Fruit fly (Drosophila melanogaster) whole organism, prepupa: ENCODE results near the gene CG7650.
A peak's percentile ranks its signal among the peaks of the same experiment; 100 is the strongest.

Experiments used
- CG10669 ChIP-seq: fragments of 200-800 bp; sonication (Bioruptor generic); optimal IDR thresholded peaks from 3 replicates; lab custom pipeline; 2018; ENCODE audit warnings: missing biosample characterization, mild to moderate bottlenecking, missing genetic modification characterization, moderate library complexity
- CG11294 ChIP-seq: fragments of 200-800 bp; sonication (Bioruptor generic); IDR thresholded peaks from 2 replicates; pipeline ENCODE4 v1.3.6; 2022; ENCODE audit warnings: missing biosample characterization, missing genetic modification characterization
- CG11762 ChIP-seq: fragments of 200-800 bp; sonication (Bioruptor generic); optimal IDR thresholded peaks from 3 replicates; lab custom pipeline; 2016; ENCODE audit warnings: missing biosample characterization, missing genetic modification characterization; ENCODE audit not compliant: insufficient read depth
- CG11902 ChIP-seq: fragments of 200-800 bp; sonication (Bioruptor generic); optimal IDR thresholded peaks from 3 replicates; lab custom pipeline; 2016; ENCODE audit warnings: missing biosample characterization, missing genetic modification characterization
- CG15336 ChIP-seq: fragments of 200-800 bp; sonication (Bioruptor generic); IDR thresholded peaks from 2 replicates; pipeline ENCODE4 v1.3.6; 2022; ENCODE audit warnings: missing biosample characterization, missing genetic modification characterization
- CG16779 ChIP-seq: fragments of 200-800 bp; sonication (Bioruptor generic); optimal IDR thresholded peaks from 3 replicates; lab custom pipeline; 2017; ENCODE audit warnings: missing biosample characterization, mild to moderate bottlenecking, missing genetic modification characterization
- CG31627 ChIP-seq: fragments of 200-800 bp; sonication (Bioruptor generic); optimal IDR thresholded peaks from 3 replicates; lab custom pipeline; 2016; ENCODE audit warnings: missing biosample characterization, missing genetic modification characterization
- CG32006 ChIP-seq: fragments of 200-800 bp; sonication (Bioruptor generic); optimal IDR thresholded peaks from 3 replicates; lab custom pipeline; 2017; ENCODE audit warnings: missing biosample characterization, mild to moderate bottlenecking, missing genetic modification characterization
- CG34406 ChIP-seq: fragments of 200-800 bp; sonication (Bioruptor generic); optimal IDR thresholded peaks from 3 replicates; lab custom pipeline; 2016; ENCODE audit warnings: missing biosample characterization, missing genetic modification characterization
- CG4318 ChIP-seq: fragments of 200-800 bp; sonication (Bioruptor generic); optimal IDR thresholded peaks from 3 replicates; lab custom pipeline; 2017; ENCODE audit warnings: missing biosample characterization, mild to moderate bottlenecking, missing genetic modification characterization
- CG6276 ChIP-seq: fragments of 200-800 bp; sonication (Bioruptor generic); optimal IDR thresholded peaks from 2 replicates; lab custom pipeline; 2017; ENCODE audit warnings: missing biosample characterization, mild to moderate bottlenecking, missing genetic modification characterization
- CG6792 ChIP-seq: fragments of 200-800 bp; sonication (Bioruptor generic); optimal IDR thresholded peaks from 3 replicates; lab custom pipeline; 2016; ENCODE audit warnings: missing biosample characterization, missing genetic modification characterization
- CG6808 ChIP-seq: fragments of 200-800 bp; sonication (Bioruptor generic); optimal IDR thresholded peaks from 3 replicates; lab custom pipeline; 2017; ENCODE audit warnings: missing biosample characterization, missing genetic modification characterization, mild to moderate bottlenecking, moderate library complexity, missing genetic modification reagents
- CG6854 ChIP-seq: fragments of 200-800 bp; sonication (Bioruptor generic); optimal IDR thresholded peaks from 2 replicates; lab custom pipeline; 2017; ENCODE audit warnings: missing biosample characterization, mild to moderate bottlenecking, missing genetic modification characterization
- CG7368 ChIP-seq: fragments of 200-800 bp; sonication (Bioruptor generic); optimal IDR thresholded peaks from 3 replicates; lab custom pipeline; 2016; ENCODE audit warnings: missing biosample characterization, missing genetic modification characterization
- CG8119 ChIP-seq: fragments of 200-800 bp; sonication (Bioruptor generic); IDR thresholded peaks from 3 replicates; pipeline ENCODE4 v1.3.6; 2022; ENCODE audit warnings: missing biosample characterization, missing genetic modification characterization
- CG8319 ChIP-seq: fragments of 200-800 bp; sonication (Bioruptor generic); optimal IDR thresholded peaks from 3 replicates; lab custom pipeline; 2016; ENCODE audit warnings: missing biosample characterization, missing genetic modification characterization
- CG8632 ChIP-seq: fragments of 200-800 bp; sonication (Bioruptor generic); optimal IDR thresholded peaks from 3 replicates; lab custom pipeline; 2016; ENCODE audit warnings: missing biosample characterization, missing genetic modification characterization
- Eip75B ChIP-seq: fragments of 200-800 bp; sonication (Bioruptor generic); optimal IDR thresholded peaks from 3 replicates; lab custom pipeline; 2016; ENCODE audit warnings: missing biosample characterization, missing genetic modification characterization
- Eip78C ChIP-seq: fragments of 200-800 bp; sonication (Bioruptor generic); peaks from one replicate; lab custom pipeline; 2016; ENCODE audit warnings: missing biosample characterization, missing genetic modification characterization
- Eip93F ChIP-seq: fragments of 200-800 bp; sonication (Bioruptor generic); optimal IDR thresholded peaks from 2 replicates; lab custom pipeline; 2016; ENCODE audit warnings: missing biosample characterization, mild to moderate bottlenecking, missing genetic modification characterization
- Ets21C ChIP-seq: fragments of 200-800 bp; sonication (Bioruptor generic); optimal IDR thresholded peaks from 3 replicates; lab custom pipeline; 2016; ENCODE audit warnings: missing biosample characterization, missing genetic modification characterization
- Gug ChIP-seq: fragments of 200-800 bp; sonication (Bioruptor generic); IDR thresholded peaks from 2 replicates; pipeline ENCODE4 v1.3.6; 2022; ENCODE audit warnings: missing biosample characterization, missing genetic modification characterization
- Hr38 ChIP-seq: sonication (Bioruptor generic); optimal IDR thresholded peaks from 2 replicates; lab custom pipeline; 2016; ENCODE audit warnings: missing biosample characterization, missing genetic modification characterization
- Hr39 ChIP-seq: fragments of 200-800 bp; sonication (Bioruptor generic); optimal IDR thresholded peaks from 2 replicates; lab custom pipeline; 2016; ENCODE audit warnings: missing biosample characterization, missing genetic modification characterization
- Hr4 ChIP-seq: fragments of 200-800 bp; sonication (Bioruptor generic); optimal IDR thresholded peaks from 3 replicates; lab custom pipeline; 2016; ENCODE audit warnings: missing biosample characterization, missing genetic modification characterization
- Met ChIP-seq: fragments of 200-800 bp; sonication (Bioruptor generic); optimal IDR thresholded peaks from 3 replicates; lab custom pipeline; 2016; ENCODE audit warnings: missing biosample characterization, missing genetic modification characterization
- Smox ChIP-seq: fragments of 200-800 bp; sonication (Bioruptor generic); optimal IDR thresholded peaks from 3 replicates; lab custom pipeline; 2016; ENCODE audit warnings: missing biosample characterization, missing genetic modification characterization
- Sox14 ChIP-seq: fragments of 200-800 bp; sonication (Bioruptor generic); optimal IDR thresholded peaks from 3 replicates; lab custom pipeline; 2016; ENCODE audit warnings: missing biosample characterization, missing genetic modification characterization
- acj6 ChIP-seq: fragments of 200-800 bp; sonication (Bioruptor generic); optimal IDR thresholded peaks from 3 replicates; lab custom pipeline; 2016; ENCODE audit warnings: missing biosample characterization, missing genetic modification characterization
- dac ChIP-seq: fragments of 200-800 bp; sonication (Bioruptor generic); optimal IDR thresholded peaks from 2 replicates; lab custom pipeline; 2017; ENCODE audit warnings: missing biosample characterization, mild to moderate bottlenecking, missing genetic modification characterization
- fd59A ChIP-seq: fragments of 200-800 bp; sonication (Bioruptor generic); optimal IDR thresholded peaks from 2 replicates; lab custom pipeline; 2017; ENCODE audit warnings: missing biosample characterization, mild to moderate bottlenecking, missing genetic modification characterization, missing genetic modification reagents
- fkh ChIP-seq: fragments of 200-800 bp; sonication (Bioruptor generic); optimal IDR thresholded peaks from 3 replicates; lab custom pipeline; 2017; ENCODE audit warnings: missing biosample characterization, mild to moderate bottlenecking, missing genetic modification characterization, moderate library complexity
- lz ChIP-seq: fragments of 200-800 bp; sonication (Bioruptor generic); optimal IDR thresholded peaks from 3 replicates; lab custom pipeline; 2016; ENCODE audit warnings: missing biosample characterization, missing genetic modification characterization
- pdm3 ChIP-seq: fragments of 200-800 bp; sonication (Bioruptor generic); optimal IDR thresholded peaks from 3 replicates; lab custom pipeline; 2016; ENCODE audit warnings: missing biosample characterization, missing genetic modification characterization
- salr ChIP-seq, 2 experiments: fragments of 200-800 bp; sonication (Bioruptor generic); optimal IDR thresholded peaks; 3 replicates each; lab custom pipeline; 2016 to 2018; ENCODE audit warnings: missing biosample characterization in 2 of 2, missing genetic modification characterization in 2 of 2, mild to moderate bottlenecking in 1 of 2
- spab ChIP-seq: fragments of 200-800 bp; sonication (Bioruptor generic); optimal IDR thresholded peaks from 2 replicates; lab custom pipeline; 2017; ENCODE audit warnings: missing biosample characterization, mild to moderate bottlenecking, missing genetic modification characterization, missing genetic modification reagents
- ss ChIP-seq, 2 experiments: fragments of 200-800 bp; sonication (Bioruptor generic); optimal IDR thresholded peaks; 2 replicates in 1 of 2; 3 replicates in 1 of 2; lab custom pipeline; 2017 to 2018; ENCODE audit warnings: mild to moderate bottlenecking in 2 of 2, missing biosample characterization in 2 of 2, missing genetic modification characterization in 2 of 2, moderate library complexity in 1 of 2
- svp ChIP-seq: fragments of 200-800 bp; sonication (Bioruptor generic); peaks from one replicate; lab custom pipeline; 2016; ENCODE audit warnings: missing biosample characterization, missing genetic modification characterization
- vri ChIP-seq: fragments of 200-800 bp; sonication (Bioruptor generic); optimal IDR thresholded peaks from 3 replicates; lab custom pipeline; 2016; ENCODE audit warnings: missing biosample characterization, mild to moderate bottlenecking, missing genetic modification characterization

Gene CG7650

DNA sequence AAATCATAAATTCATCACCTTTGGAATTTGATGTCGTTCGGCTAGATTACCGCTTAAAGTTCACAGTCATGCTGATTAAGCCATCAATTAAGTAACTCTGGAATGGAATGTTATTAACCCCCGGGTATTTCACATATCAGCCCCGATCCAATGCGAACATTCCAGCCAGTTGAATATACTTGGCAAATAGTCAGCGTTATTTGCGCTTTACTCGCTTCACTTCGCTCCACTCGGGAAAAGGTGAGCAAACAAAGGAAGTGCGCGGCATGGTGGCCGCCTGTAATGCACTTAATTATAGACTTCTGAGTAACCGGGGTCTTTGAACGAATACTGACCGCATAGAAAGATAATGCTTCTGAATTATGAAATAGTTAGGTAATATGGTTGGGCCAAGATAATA lies 27.4 kb upstream of the CG7650 start:
- peak; percentile 6 for TF ChIP-seq CG10669 (GFP tag; lab: Kevin White, UChicago)
- TF ChIP-seq CG8319 (GFP tag; lab: Kevin White, UChicago) = no peak
- TF ChIP-seq CG7368 (GFP tag; lab: Kevin White, UChicago) = no peak
- no peak for TF ChIP-seq CG11762 (GFP tag; lab: Kevin White, UChicago)
- peak; percentile 14 for TF ChIP-seq Eip93F (GFP tag; lab: Kevin White, UChicago)
- peak; percentile 23 for TF ChIP-seq CG34406 (GFP tag; lab: Kevin White, UChicago)
- peak; percentile 97 for TF ChIP-seq vri (GFP tag; lab: Kevin White, UChicago)
- TF ChIP-seq dac (GFP tag; lab: Kevin White, UChicago) = no peak
- no peak for TF ChIP-seq CG11902 (GFP tag; lab: Kevin White, UChicago)
- TF ChIP-seq fkh = peak; percentile 27
- no peak for TF ChIP-seq CG4318 (GFP tag; lab: Kevin White, UChicago)
- TF ChIP-seq Sox14 (GFP tag; lab: Kevin White, UChicago) = peak; percentile 4
- TF ChIP-seq CG16779 (tag; lab: Kevin White, UChicago) = no peak
- no peak for TF ChIP-seq CG31627 (GFP tag; lab: Kevin White, UChicago)
- no peak for TF ChIP-seq Eip75B (GFP tag; lab: Kevin White, UChicago)
- no peak for TF ChIP-seq salr (GFP tag; optimal IDR thresholded peaks at IDR 0.05; lab: Kevin White, UChicago)
- peak in 1 of 2 experiments; percentile 27 for TF ChIP-seq ss (GFP tag; optimal IDR thresholded peaks at IDR 0.05; lab: Kevin White, UChicago)
- TF ChIP-seq Hr4 (GFP tag; lab: Kevin White, UChicago) = no peak
- TF ChIP-seq Smox (GFP tag; lab: Kevin White, UChicago) = no peak
- TF ChIP-seq svp = peak; percentile 52
- TF ChIP-seq Eip78C (GFP tag; lab: Kevin White, UChicago) = peak; percentile 78
- TF ChIP-seq spab (GFP tag; lab: Kevin White, UChicago) = no peak
- no peak for TF ChIP-seq CG6276 (GFP tag; lab: Kevin White, UChicago)
- TF ChIP-seq CG6808 (GFP tag; lab: Kevin White, UChicago) = no peak
- TF ChIP-seq, all 60 proteins: peak for 9

DNA sequence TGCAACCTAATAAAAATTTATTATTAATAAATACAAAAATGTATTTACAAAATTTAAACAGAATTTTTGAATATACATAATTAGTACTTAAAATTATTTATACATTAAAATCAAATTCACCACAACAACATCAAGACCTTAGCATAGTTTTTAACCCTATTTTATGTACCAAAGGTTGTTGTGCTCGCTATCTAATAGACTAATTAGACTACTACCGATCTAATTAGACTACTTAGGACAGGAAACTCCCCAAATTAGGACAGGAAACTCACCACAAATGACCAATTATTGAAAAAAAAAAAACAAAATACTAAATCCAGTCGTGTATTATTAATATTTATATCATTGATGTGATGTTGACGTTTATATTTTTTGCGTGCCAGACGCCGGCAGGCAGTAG lies 26.8 kb upstream of the CG7650 start:
- TF ChIP-seq pdm3 (no peak), CG8119 (GFP tag; lab: Robert Waterston, UW) (no peak), CG15336 (GFP tag; lab: Robert Waterston, UW) (no peak), Gug (GFP tag; lab: Robert Waterston, UW) (no peak), CG10669 (GFP tag; lab: Kevin White, UChicago) (no peak), CG6854 (GFP tag; lab: Kevin White, UChicago) (no peak), fd59A (GFP tag; lab: Kevin White, UChicago) (no peak), salr (GFP tag; optimal IDR thresholded peaks at IDR 0.05; lab: Kevin White, UChicago) (no peak), CG6808 (GFP tag; lab: Kevin White, UChicago) (no peak), CG32006 (GFP tag; lab: Kevin White, UChicago) (no peak), Sox14 (GFP tag; lab: Kevin White, UChicago) (no peak), CG11294 (GFP tag; lab: Robert Waterston, UW) (no peak), acj6 (no peak), Hr38 (GFP tag; lab: Kevin White, UChicago) (no peak), CG8319 (GFP tag; lab: Kevin White, UChicago) (no peak), Met (GFP tag; lab: Kevin White, UChicago) (no peak), Ets21C (GFP tag; lab: Kevin White, UChicago) (no peak), dac (GFP tag; lab: Kevin White, UChicago) (no peak), Eip75B (GFP tag; lab: Kevin White, UChicago) (no peak)

DNA sequence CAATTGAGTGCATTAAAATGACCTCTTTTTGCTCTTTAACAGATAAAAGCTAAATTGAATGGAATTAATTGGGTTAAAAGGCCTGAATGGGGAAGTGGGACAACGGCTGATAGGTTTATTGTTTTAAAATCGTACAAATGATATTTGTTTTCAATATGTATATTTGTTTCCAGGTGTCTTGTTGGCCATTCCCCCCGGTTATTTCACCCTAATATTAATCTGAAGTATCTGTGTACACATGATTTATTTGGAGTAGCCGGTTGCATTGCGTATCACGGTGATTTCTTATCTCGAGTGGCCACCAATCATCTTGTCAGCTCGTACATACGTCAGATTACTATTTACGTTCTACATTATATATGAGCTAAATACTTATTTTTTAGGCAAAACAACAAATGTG lies 26.2 kb upstream of the CG7650 start:
- TF ChIP-seq CG8319 (GFP tag; lab: Kevin White, UChicago) (no peak), CG6808 (GFP tag; lab: Kevin White, UChicago) (no peak), vri (GFP tag; lab: Kevin White, UChicago) (peak; percentile 83), Eip78C (GFP tag; lab: Kevin White, UChicago) (peak; percentile 46), CG11762 (GFP tag; lab: Kevin White, UChicago) (no peak), Eip93F (GFP tag; lab: Kevin White, UChicago) (peak; percentile 3), pdm3 (no peak), CG8119 (GFP tag; lab: Robert Waterston, UW) (no peak), CG32006 (GFP tag; lab: Kevin White, UChicago) (no peak), fkh (peak; percentile 42), Hr4 (GFP tag; lab: Kevin White, UChicago) (no peak), Met (GFP tag; lab: Kevin White, UChicago) (no peak), salr (GFP tag; optimal IDR thresholded peaks at IDR 0.05; lab: Kevin White, UChicago) (no peak), CG7368 (GFP tag; lab: Kevin White, UChicago) (no peak), Eip75B (GFP tag; lab: Kevin White, UChicago) (no peak), CG8632 (peak; percentile 5), CG6792 (GFP tag; lab: Kevin White, UChicago) (no peak), lz (GFP tag; lab: Kevin White, UChicago) (no peak), Hr39 (GFP tag; lab: Kevin White, UChicago) (no peak), Sox14 (GFP tag; lab: Kevin White, UChicago) (no peak), CG11294 (GFP tag; lab: Robert Waterston, UW) (no peak)
